Worm (Caenorhabditis elegans): ENCODE results near the gene rps-24.

rps-24 gene

ce11 chrIV:422112-422511, 36.4 kb downstream of the rps-24 start:
- no peak for TF ChIP-seq W03F9.2 (tag; optimal IDR thresholded peaks at IDR 0.05)
- no peak for TF ChIP-seq him-1 (tag; optimal IDR thresholded peaks at IDR 0.05)
- TF ChIP-seq dao-5 (tag; optimal IDR thresholded peaks at IDR 0.05), result no peak

ce11 chrIV:425052-425451, 39.4 kb downstream of the rps-24 start, which contains the start of gene daf-18:
TSS of gene daf-18 (minus strand) at chrIV:425177.
- TF ChIP-seq dao-5 (tag; optimal IDR thresholded peaks at IDR 0.05), result no peak
- TF ChIP-seq W03F9.2 (tag; optimal IDR thresholded peaks at IDR 0.05), result no peak
- no peak for TF ChIP-seq him-1 (tag; optimal IDR thresholded peaks at IDR 0.05)

- TF ChIP-seq W03F9.2 (tag; optimal IDR thresholded peaks at IDR 0.05), result peak; percentile 67
- no peak for TF ChIP-seq dao-5 (tag; optimal IDR thresholded peaks at IDR 0.05)
- no peak for TF ChIP-seq him-1 (tag; optimal IDR thresholded peaks at IDR 0.05)
Measured at ce11 chrIV:425546-425945, 39.9 kb downstream of the rps-24 start.

DNA sequence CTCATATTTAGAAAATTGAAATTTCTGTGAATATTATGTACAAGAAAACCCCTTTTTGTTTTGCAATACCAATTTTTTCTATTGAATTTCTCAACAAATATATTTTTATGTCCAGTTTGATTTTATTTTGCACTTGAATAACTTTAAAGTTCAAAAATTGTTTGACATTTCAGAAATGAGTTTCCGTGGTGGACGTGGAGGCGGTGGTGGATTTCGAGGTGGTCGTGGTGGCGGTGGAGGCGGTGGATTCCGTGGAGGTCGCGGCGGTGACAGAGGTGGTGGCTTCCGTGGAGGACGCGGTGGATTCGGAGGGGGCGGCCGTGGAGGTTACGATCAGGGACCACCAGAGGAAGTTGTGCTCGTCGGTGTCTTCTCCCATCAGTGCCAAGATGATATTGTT, 40.3 kb downstream of the rps-24 start, which contains the start of gene garr-1:
Gene garr-1 (plus strand): TSS at position 174 of the 400 bp plus-strand sequence.
- TF ChIP-seq him-1 (tag; optimal IDR thresholded peaks at IDR 0.05) (no peak), dao-5 (tag; optimal IDR thresholded peaks at IDR 0.05) (no peak), W03F9.2 (tag; optimal IDR thresholded peaks at IDR 0.05) (no peak)

ce11 chrIV:426597-426996, 40.9 kb downstream of the rps-24 start:
- TF ChIP-seq dao-5 (tag; optimal IDR thresholded peaks at IDR 0.05) (no peak), him-1 (tag; optimal IDR thresholded peaks at IDR 0.05) (no peak), W03F9.2 (tag; optimal IDR thresholded peaks at IDR 0.05) (no peak)

DNA sequence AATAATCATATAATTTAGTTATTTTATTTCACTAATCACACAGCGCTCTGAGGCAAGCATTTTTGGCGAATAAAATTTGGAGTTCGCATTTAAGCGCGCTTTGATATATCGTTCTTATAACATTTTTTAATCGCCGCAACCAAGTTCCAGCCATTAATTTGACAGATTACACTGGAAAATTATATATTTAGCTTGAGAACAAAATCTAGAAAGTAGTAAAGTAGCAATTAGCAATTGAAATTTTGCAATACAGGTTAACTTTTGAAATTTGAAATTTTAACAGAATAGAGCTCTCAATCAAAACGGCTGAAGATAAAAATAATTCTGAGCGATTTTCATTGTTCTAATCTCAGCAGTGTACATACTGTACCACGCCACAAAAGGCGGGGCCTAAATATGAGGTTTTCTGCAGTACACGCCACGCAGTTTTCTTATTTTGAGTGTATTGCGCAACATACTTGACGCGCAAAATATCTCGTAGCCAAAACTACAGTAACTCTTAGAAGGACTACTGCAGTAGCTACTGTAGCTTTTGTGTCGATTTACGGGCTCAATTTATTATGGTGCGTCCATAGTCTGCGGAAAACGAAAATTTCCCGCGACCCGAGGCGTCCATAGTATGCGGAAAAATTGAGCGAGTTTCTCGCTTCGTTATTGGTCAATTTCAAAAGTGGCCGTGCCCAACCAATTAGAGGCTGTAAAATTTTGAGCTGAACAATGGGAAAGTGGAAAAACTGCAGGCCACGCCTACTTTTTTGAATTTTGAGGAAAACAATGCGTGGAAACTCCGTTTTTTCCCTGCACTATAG, 41.6 kb downstream of the rps-24 start:
- TF ChIP-seq him-1 (tag; optimal IDR thresholded peaks at IDR 0.05), result no peak
- no peak for TF ChIP-seq W03F9.2 (tag; optimal IDR thresholded peaks at IDR 0.05)
- no peak for TF ChIP-seq dao-5 (tag; optimal IDR thresholded peaks at IDR 0.05)

DNA sequence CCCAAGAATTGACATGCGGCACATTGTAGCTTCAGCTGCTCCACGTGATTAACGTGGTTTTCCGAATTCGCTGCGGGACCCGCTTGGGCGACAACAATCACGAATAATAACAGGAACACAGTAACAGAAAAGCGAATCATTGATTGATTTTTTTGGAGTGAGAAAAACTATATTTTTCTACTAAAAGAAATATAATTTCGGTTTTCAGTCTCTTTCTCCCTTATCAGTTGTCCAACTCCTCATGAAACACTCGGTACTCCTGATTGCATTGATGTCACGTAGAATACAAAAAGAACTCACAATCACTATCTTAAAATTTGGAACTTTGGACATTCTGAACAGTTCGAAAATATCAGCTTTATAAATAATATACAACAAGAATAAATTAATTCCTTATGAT, 43.2 kb downstream of the rps-24 start, which contains the start of gene Y66H1A.5:
Gene Y66H1A.5 (minus strand): TSS at position 265 of the 400 bp plus-strand sequence.
- TF ChIP-seq W03F9.2 (tag; optimal IDR thresholded peaks at IDR 0.05) (no peak), dao-5 (tag; optimal IDR thresholded peaks at IDR 0.05) (no peak), him-1 (tag; optimal IDR thresholded peaks at IDR 0.05) (no peak)

Data from whole organism, L4/young adult.